Worm (Caenorhabditis elegans) whole organism, L3 larva: ENCODE data around the gene ddx-23.

Source experiments
- egl-27 ChIP-seq: sonication (generic microtip); optimal IDR thresholded peaks from 4 replicates; lab custom pipeline; 2017; ENCODE audit warnings: missing biosample characterization, missing genetic modification reagents, missing genetic modification characterization
- skn-1 ChIP-seq: fragments of 150-350 bp; optimal IDR thresholded peaks from 2 replicates; lab custom pipeline; 2014; ENCODE audit warnings: missing biosample characterization, missing genetic modification characterization

DNA sequence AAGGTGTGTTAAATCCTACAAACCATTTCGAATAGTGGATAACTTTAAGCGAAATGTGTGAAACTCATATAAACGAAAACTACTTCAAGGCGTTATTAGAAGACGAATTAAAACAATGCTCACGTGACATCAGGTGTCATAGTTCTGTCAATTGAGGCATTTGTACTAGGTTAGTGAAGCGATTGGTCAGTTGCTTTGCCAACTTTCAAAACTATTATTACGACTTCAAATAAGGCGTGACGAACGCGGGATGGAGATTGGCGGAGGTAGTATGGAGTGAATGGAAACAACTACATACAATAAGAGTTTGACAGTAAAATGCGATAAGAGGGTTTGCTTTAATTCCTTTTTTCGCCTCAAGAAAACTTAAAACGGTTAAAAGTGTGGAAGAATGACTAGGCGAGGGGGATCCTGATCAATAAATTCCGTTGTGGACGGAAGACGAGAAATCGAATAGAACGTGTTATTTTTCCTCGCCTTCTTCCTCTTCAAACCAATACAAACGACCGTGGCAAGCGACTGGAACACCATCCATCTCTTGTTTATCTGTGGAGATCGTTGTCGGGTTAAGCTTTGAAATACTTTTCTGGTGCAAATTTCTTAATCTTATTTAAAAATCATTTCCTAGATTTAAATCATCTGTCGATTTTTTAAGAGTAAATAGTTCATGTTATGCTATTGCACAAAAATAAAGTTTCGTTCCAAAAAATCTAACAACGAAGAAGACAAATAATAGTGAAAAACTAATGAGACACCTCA, 12.1 kb downstream of the ddx-23 start:
- TF ChIP-seq skn-1 (tag; lab: Kevin White, UChicago) = no peak
- TF ChIP-seq egl-27 (tag; lab: Kevin White, UChicago) = no peak
